Worm (Caenorhabditis elegans): ENCODE results near the gene ZK6.8.

- no peak for TF ChIP-seq him-1 (tag; optimal IDR thresholded peaks at IDR 0.05)
- no peak for TF ChIP-seq dao-5 (tag; optimal IDR thresholded peaks at IDR 0.05)
Observed at ce11 chrV:361291-361690, 20.4 kb upstream of the ZK6.8 start.

Data from whole organism, L4/young adult.